Fruit fly (Drosophila melanogaster): ENCODE results near the gene pnr.

The pnr gene

dm6 chr3R:16067494-16067893 lies 41.6 kb downstream of the pnr start, which contains the start of gene CG10185:
TSS of gene CG10185 (minus strand) at chr3R:16067594.
- no peak for TF ChIP-seq CG32264 (GFP tag; optimal IDR thresholded peaks at IDR 0.05)
- no peak for TF ChIP-seq Jra (GFP tag; optimal IDR thresholded peaks at IDR 0.05)
- TF ChIP-seq CG9705 (GFP tag; optimal IDR thresholded peaks at IDR 0.05) = no peak
- TF ChIP-seq N (GFP tag; optimal IDR thresholded peaks at IDR 0.05) = no peak
- no peak for TF ChIP-seq sv (GFP tag; optimal IDR thresholded peaks at IDR 0.05)
- TF ChIP-seq dmrt93B (GFP tag; optimal IDR thresholded peaks at IDR 0.05) = no peak
- TF ChIP-seq Sp1 (GFP tag; optimal IDR thresholded peaks at IDR 0.05) = no peak
- TF ChIP-seq Hr78 (GFP tag; optimal IDR thresholded peaks at IDR 0.05) = no peak
- TF ChIP-seq GATAd (GFP tag; optimal IDR thresholded peaks at IDR 0.05) = no peak
- TF ChIP-seq OdsH (GFP tag; optimal IDR thresholded peaks at IDR 0.05) = no peak
- no peak for TF ChIP-seq HLH106 (tag; optimal IDR thresholded peaks at IDR 0.05)
- no peak for TF ChIP-seq CrebA (GFP tag; optimal IDR thresholded peaks at IDR 0.05; ENCODE audit: borderline replicate concordance)
- TF ChIP-seq ey (GFP tag; optimal IDR thresholded peaks at IDR 0.05) = no peak
- no peak for TF ChIP-seq dl (GFP tag; optimal IDR thresholded peaks at IDR 0.05; ENCODE audit: insufficient read depth in 1 of 2, partially characterized antibody in 2 of 2)
- TF ChIP-seq Hnf4 (GFP tag; optimal IDR thresholded peaks at IDR 0.05) = no peak
- TF ChIP-seq Hr83 (GFP tag; optimal IDR thresholded peaks at IDR 0.05; ENCODE audit: poor library complexity, severe bottlenecking) = no peak

dm6 chr3R:16069266-16069665 lies 43.4 kb downstream of the pnr start:
- TF ChIP-seq br (GFP tag; optimal IDR thresholded peaks at IDR 0.05) (no peak), sv (GFP tag; optimal IDR thresholded peaks at IDR 0.05) (no peak), OdsH (GFP tag; optimal IDR thresholded peaks at IDR 0.05) (no peak), Rel (GFP tag; optimal IDR thresholded peaks at IDR 0.05) (no peak), Rel (tag; optimal IDR thresholded peaks at IDR 0.05) (no peak), lola (GFP tag; optimal IDR thresholded peaks at IDR 0.05) (no peak), fru (GFP tag; optimal IDR thresholded peaks at IDR 0.05) (no peak), jim (GFP tag; optimal IDR thresholded peaks at IDR 0.05) (no peak), Dif (GFP tag; optimal IDR thresholded peaks at IDR 0.05; ENCODE audit: partially characterized antibody) (no peak), dsf (GFP tag; optimal IDR thresholded peaks at IDR 0.05; ENCODE audit: borderline replicate concordance) (no peak), psq (GFP tag; optimal IDR thresholded peaks at IDR 0.05) (no peak), CG9705 (GFP tag; optimal IDR thresholded peaks at IDR 0.05) (no peak)

- TF ChIP-seq psq (GFP tag; optimal IDR thresholded peaks at IDR 0.05) = peak; percentile 80
- peak; percentile 29 for TF ChIP-seq Hr83 (GFP tag; optimal IDR thresholded peaks at IDR 0.05; ENCODE audit: poor library complexity, severe bottlenecking)
- TF ChIP-seq rgr (GFP tag; optimal IDR thresholded peaks at IDR 0.05) = peak; percentile 87
- TF ChIP-seq sv (GFP tag; optimal IDR thresholded peaks at IDR 0.05) = peak; percentile 54
- TF ChIP-seq ey (GFP tag; optimal IDR thresholded peaks at IDR 0.05) = peak; percentile 80
- peak in 1 of 2 experiments; percentile 87 for TF ChIP-seq foxo (GFP tag; optimal IDR thresholded peaks at IDR 0.05)
- TF ChIP-seq fru (GFP tag; optimal IDR thresholded peaks at IDR 0.05) = peak; percentile 87
- peak; percentile 56 for TF ChIP-seq CrebA (GFP tag; optimal IDR thresholded peaks at IDR 0.05; ENCODE audit: borderline replicate concordance)
- TF ChIP-seq Dif (GFP tag; optimal IDR thresholded peaks at IDR 0.05; ENCODE audit: partially characterized antibody) = peak; percentile 25
- peak; percentile 79 for TF ChIP-seq br (GFP tag; optimal IDR thresholded peaks at IDR 0.05)
- TF ChIP-seq Rel (GFP tag; optimal IDR thresholded peaks at IDR 0.05) = no peak
- no peak for TF ChIP-seq Rel (tag; optimal IDR thresholded peaks at IDR 0.05)
- TF ChIP-seq woc (GFP tag; optimal IDR thresholded peaks at IDR 0.05) = peak; percentile 77
- peak; percentile 57 for TF ChIP-seq HLH106 (tag; optimal IDR thresholded peaks at IDR 0.05)
- no peak for TF ChIP-seq brk (GFP tag; optimal IDR thresholded peaks at IDR 0.05)
- TF ChIP-seq dsf (GFP tag; optimal IDR thresholded peaks at IDR 0.05; ENCODE audit: borderline replicate concordance) = no peak
- TF ChIP-seq h (GFP tag; optimal IDR thresholded peaks at IDR 0.05) = peak; percentile 90
- TF ChIP-seq OdsH (GFP tag; optimal IDR thresholded peaks at IDR 0.05) = peak; percentile 90
- TF ChIP-seq usp (GFP tag; optimal IDR thresholded peaks at IDR 0.05) = no peak
- TF ChIP-seq Myc (optimal IDR thresholded peaks at IDR 0.05) = no peak
- peak; percentile 39 for TF ChIP-seq sage (GFP tag; optimal IDR thresholded peaks at IDR 0.05)
Measured at dm6 chr3R:16071689-16072580, 46.1 kb downstream of the pnr start.
